Worm (Caenorhabditis elegans): ENCODE data around the gene flr-1.

DNA sequence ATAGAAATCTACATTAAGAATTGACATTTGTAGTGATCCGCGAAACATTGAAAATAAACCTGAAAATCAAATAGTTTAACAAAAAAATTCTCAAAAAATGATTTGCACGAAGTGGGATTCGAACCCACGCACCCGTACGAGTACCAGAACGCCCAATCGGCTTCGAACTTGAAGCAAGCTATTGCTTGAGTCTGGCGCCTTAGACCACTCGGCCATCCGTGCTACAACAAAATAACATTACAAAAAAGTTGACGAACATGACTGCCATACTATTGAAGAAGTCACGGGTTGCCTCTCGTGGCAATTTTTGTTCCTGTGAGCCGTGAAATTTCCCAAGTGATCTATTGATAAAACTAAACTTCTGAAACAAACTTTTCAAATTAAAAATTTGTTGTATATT, 13.1 kb downstream of the flr-1 start:
- TF ChIP-seq K11D2.4 (GFP tag; IDR thresholded peaks at IDR 0.05) (no peak), dpl-1 (GFP tag; optimal IDR thresholded peaks at IDR 0.05) (no peak), fkh-3 (tag; optimal IDR thresholded peaks at IDR 0.05) (no peak), egrh-3 (GFP tag; IDR thresholded peaks at IDR 0.05) (no peak), ets-4 (GFP tag; optimal IDR thresholded peaks at IDR 0.05) (no peak), ztf-28 (GFP tag; IDR thresholded peaks at IDR 0.05) (no peak), F57A8.1 (GFP tag; optimal IDR thresholded peaks at IDR 0.05) (no peak), attf-5 (GFP tag; optimal IDR thresholded peaks at IDR 0.05) (no peak), lin-35 (GFP tag; optimal IDR thresholded peaks at IDR 0.05) (no peak), aptf-2 (GFP tag; conservative IDR thresholded peaks at IDR 0.05) (no peak), hsf-1 (GFP tag; IDR thresholded peaks at IDR 0.05) (no peak), ztf-22 (GFP tag; optimal IDR thresholded peaks at IDR 0.05) (no peak), athp-1 (tag; optimal IDR thresholded peaks at IDR 0.05) (no peak), ama-1 (optimal IDR thresholded peaks at IDR 0.05) (no peak), ama-1 (GFP tag; optimal IDR thresholded peaks at IDR 0.05) (no peak)

All from whole organism, young adult.